Fruit fly (Drosophila melanogaster) whole organism, prepupa: Measurements from ENCODE around the gene fng.
A peak's percentile ranks its signal among the peaks of the same experiment; 100 is the strongest.

Experiments
- Blimp-1 ChIP-seq: fragments of 200-800 bp; sonication (Bioruptor generic); optimal IDR thresholded peaks from 3 replicates; lab custom pipeline; 2017; ENCODE audit warnings: missing biosample characterization, missing genetic modification characterization, mild to moderate bottlenecking, moderate library complexity, missing genetic modification reagents
- CG10631 ChIP-seq: fragments of 200-800 bp; sonication (Bioruptor generic); optimal IDR thresholded peaks from 2 replicates; lab custom pipeline; 2016; ENCODE audit warnings: missing biosample characterization, missing genetic modification characterization
- CG11294 ChIP-seq: fragments of 200-800 bp; sonication (Bioruptor generic); IDR thresholded peaks from 2 replicates; pipeline ENCODE4 v1.3.6; 2022; ENCODE audit warnings: missing biosample characterization, missing genetic modification characterization
- CG11762 ChIP-seq: fragments of 200-800 bp; sonication (Bioruptor generic); optimal IDR thresholded peaks from 3 replicates; lab custom pipeline; 2016; ENCODE audit warnings: missing biosample characterization, missing genetic modification characterization; ENCODE audit not compliant: insufficient read depth
- CG11902 ChIP-seq: fragments of 200-800 bp; sonication (Bioruptor generic); optimal IDR thresholded peaks from 3 replicates; lab custom pipeline; 2016; ENCODE audit warnings: missing biosample characterization, missing genetic modification characterization
- CG15336 ChIP-seq: fragments of 200-800 bp; sonication (Bioruptor generic); IDR thresholded peaks from 2 replicates; pipeline ENCODE4 v1.3.6; 2022; ENCODE audit warnings: missing biosample characterization, missing genetic modification characterization
- CG16779 ChIP-seq: fragments of 200-800 bp; sonication (Bioruptor generic); optimal IDR thresholded peaks from 3 replicates; lab custom pipeline; 2017; ENCODE audit warnings: missing biosample characterization, mild to moderate bottlenecking, missing genetic modification characterization
- CG3032 ChIP-seq: fragments of 200-800 bp; optimal IDR thresholded peaks from 2 replicates; lab custom pipeline; 2019; ENCODE audit warnings: missing biosample characterization, mild to moderate bottlenecking, missing genetic modification characterization, moderate library complexity
- CG34406 ChIP-seq: fragments of 200-800 bp; sonication (Bioruptor generic); optimal IDR thresholded peaks from 3 replicates; lab custom pipeline; 2016; ENCODE audit warnings: missing biosample characterization, missing genetic modification characterization
- CG3919 ChIP-seq: fragments of 200-800 bp; sonication (Bioruptor generic); optimal IDR thresholded peaks from 3 replicates; lab custom pipeline; 2016; ENCODE audit warnings: missing biosample characterization, missing genetic modification characterization
- CG4318 ChIP-seq: fragments of 200-800 bp; sonication (Bioruptor generic); optimal IDR thresholded peaks from 3 replicates; lab custom pipeline; 2017; ENCODE audit warnings: missing biosample characterization, mild to moderate bottlenecking, missing genetic modification characterization
- CG6163 ChIP-seq: fragments of 200-800 bp; sonication (Bioruptor generic); IDR thresholded peaks from 3 replicates; pipeline ENCODE4 v1.3.6; 2022; ENCODE audit warnings: missing biosample characterization, missing genetic modification characterization
- CG6276 ChIP-seq: fragments of 200-800 bp; sonication (Bioruptor generic); optimal IDR thresholded peaks from 2 replicates; lab custom pipeline; 2017; ENCODE audit warnings: missing biosample characterization, mild to moderate bottlenecking, missing genetic modification characterization
- CG6792 ChIP-seq: fragments of 200-800 bp; sonication (Bioruptor generic); optimal IDR thresholded peaks from 3 replicates; lab custom pipeline; 2016; ENCODE audit warnings: missing biosample characterization, missing genetic modification characterization
- CG6854 ChIP-seq: fragments of 200-800 bp; sonication (Bioruptor generic); optimal IDR thresholded peaks from 2 replicates; lab custom pipeline; 2017; ENCODE audit warnings: missing biosample characterization, mild to moderate bottlenecking, missing genetic modification characterization
- CG8119 ChIP-seq: fragments of 200-800 bp; sonication (Bioruptor generic); IDR thresholded peaks from 3 replicates; pipeline ENCODE4 v1.3.6; 2022; ENCODE audit warnings: missing biosample characterization, missing genetic modification characterization
- CG8632 ChIP-seq: fragments of 200-800 bp; sonication (Bioruptor generic); optimal IDR thresholded peaks from 3 replicates; lab custom pipeline; 2016; ENCODE audit warnings: missing biosample characterization, missing genetic modification characterization
- CG9139 ChIP-seq: fragments of 200-800 bp; sonication (Bioruptor generic); optimal IDR thresholded peaks from 3 replicates; lab custom pipeline; 2017; ENCODE audit warnings: missing biosample characterization, mild to moderate bottlenecking, missing genetic modification characterization
- Eip75B ChIP-seq: fragments of 200-800 bp; sonication (Bioruptor generic); optimal IDR thresholded peaks from 3 replicates; lab custom pipeline; 2016; ENCODE audit warnings: missing biosample characterization, missing genetic modification characterization
- Eip78C ChIP-seq: fragments of 200-800 bp; sonication (Bioruptor generic); peaks from one replicate; lab custom pipeline; 2016; ENCODE audit warnings: missing biosample characterization, missing genetic modification characterization
- Eip93F ChIP-seq: fragments of 200-800 bp; sonication (Bioruptor generic); optimal IDR thresholded peaks from 2 replicates; lab custom pipeline; 2016; ENCODE audit warnings: missing biosample characterization, mild to moderate bottlenecking, missing genetic modification characterization
- Ets21C ChIP-seq: fragments of 200-800 bp; sonication (Bioruptor generic); optimal IDR thresholded peaks from 3 replicates; lab custom pipeline; 2016; ENCODE audit warnings: missing biosample characterization, missing genetic modification characterization
- Ets96B ChIP-seq: fragments of 200-800 bp; optimal IDR thresholded peaks from 2 replicates; lab custom pipeline; 2019; ENCODE audit warnings: missing biosample characterization, mild to moderate bottlenecking, missing genetic modification characterization, moderate library complexity
- Gug ChIP-seq: fragments of 200-800 bp; sonication (Bioruptor generic); IDR thresholded peaks from 2 replicates; pipeline ENCODE4 v1.3.6; 2022; ENCODE audit warnings: missing biosample characterization, missing genetic modification characterization
- Hr38 ChIP-seq: sonication (Bioruptor generic); optimal IDR thresholded peaks from 2 replicates; lab custom pipeline; 2016; ENCODE audit warnings: missing biosample characterization, missing genetic modification characterization
- Hr39 ChIP-seq: fragments of 200-800 bp; sonication (Bioruptor generic); optimal IDR thresholded peaks from 2 replicates; lab custom pipeline; 2016; ENCODE audit warnings: missing biosample characterization, missing genetic modification characterization
- Hr4 ChIP-seq: fragments of 200-800 bp; sonication (Bioruptor generic); optimal IDR thresholded peaks from 3 replicates; lab custom pipeline; 2016; ENCODE audit warnings: missing biosample characterization, missing genetic modification characterization
- Lpt ChIP-seq: fragments of 200-800 bp; sonication (Bioruptor generic); optimal IDR thresholded peaks from 3 replicates; lab custom pipeline; 2016; ENCODE audit warnings: missing biosample characterization, missing genetic modification characterization
- Met ChIP-seq: fragments of 200-800 bp; sonication (Bioruptor generic); optimal IDR thresholded peaks from 3 replicates; lab custom pipeline; 2016; ENCODE audit warnings: missing biosample characterization, missing genetic modification characterization
- OdsH ChIP-seq: fragments of 200-800 bp; sonication (Bioruptor generic); optimal IDR thresholded peaks from 3 replicates; lab custom pipeline; 2016; ENCODE audit warnings: missing biosample characterization, missing genetic modification characterization
- Sox102F ChIP-seq: fragments of 200-800 bp; sonication (Bioruptor generic); optimal IDR thresholded peaks from 2 replicates; lab custom pipeline; 2016; ENCODE audit warnings: missing biosample characterization, mild to moderate bottlenecking, missing genetic modification characterization
- Sox14 ChIP-seq: fragments of 200-800 bp; sonication (Bioruptor generic); optimal IDR thresholded peaks from 3 replicates; lab custom pipeline; 2016; ENCODE audit warnings: missing biosample characterization, missing genetic modification characterization
- achi ChIP-seq: fragments of 200-800 bp; sonication (Bioruptor generic); optimal IDR thresholded peaks from 3 replicates; lab custom pipeline; 2016; ENCODE audit warnings: missing biosample characterization, missing genetic modification characterization
- acj6 ChIP-seq: fragments of 200-800 bp; sonication (Bioruptor generic); optimal IDR thresholded peaks from 3 replicates; lab custom pipeline; 2016; ENCODE audit warnings: missing biosample characterization, missing genetic modification characterization
- dac ChIP-seq: fragments of 200-800 bp; sonication (Bioruptor generic); optimal IDR thresholded peaks from 2 replicates; lab custom pipeline; 2017; ENCODE audit warnings: missing biosample characterization, mild to moderate bottlenecking, missing genetic modification characterization
- dsx ChIP-seq: fragments of 200-800 bp; optimal IDR thresholded peaks from 3 replicates; lab custom pipeline; 2019; ENCODE audit warnings: missing biosample characterization, mild to moderate bottlenecking, missing genetic modification characterization, moderate library complexity; ENCODE audit not compliant: poor library complexity, severe bottlenecking
- eg ChIP-seq: fragments of 200-800 bp; sonication (Bioruptor generic); IDR thresholded peaks from 3 replicates; pipeline ENCODE4 v1.3.6; 2022; ENCODE audit warnings: missing biosample characterization, missing genetic modification characterization
- esn ChIP-seq: fragments of 200-800 bp; sonication (Bioruptor generic); optimal IDR thresholded peaks from 2 replicates; lab custom pipeline; 2016; ENCODE audit warnings: missing biosample characterization, mild to moderate bottlenecking, missing genetic modification characterization, moderate library complexity
- fd59A ChIP-seq: fragments of 200-800 bp; sonication (Bioruptor generic); optimal IDR thresholded peaks from 2 replicates; lab custom pipeline; 2017; ENCODE audit warnings: missing biosample characterization, mild to moderate bottlenecking, missing genetic modification characterization, missing genetic modification reagents
- fd85E ChIP-seq: fragments of 200-800 bp; sonication (Bioruptor generic); optimal IDR thresholded peaks from 3 replicates; lab custom pipeline; 2016; ENCODE audit warnings: missing biosample characterization, missing genetic modification characterization
- fkh ChIP-seq: fragments of 200-800 bp; sonication (Bioruptor generic); optimal IDR thresholded peaks from 3 replicates; lab custom pipeline; 2017; ENCODE audit warnings: missing biosample characterization, mild to moderate bottlenecking, missing genetic modification characterization, moderate library complexity
- lz ChIP-seq: fragments of 200-800 bp; sonication (Bioruptor generic); optimal IDR thresholded peaks from 3 replicates; lab custom pipeline; 2016; ENCODE audit warnings: missing biosample characterization, missing genetic modification characterization
- net ChIP-seq: fragments of 200-800 bp; sonication (Bioruptor generic); optimal IDR thresholded peaks from 3 replicates; lab custom pipeline; 2016; ENCODE audit warnings: missing biosample characterization, missing genetic modification characterization
- pdm3 ChIP-seq: fragments of 200-800 bp; sonication (Bioruptor generic); optimal IDR thresholded peaks from 3 replicates; lab custom pipeline; 2016; ENCODE audit warnings: missing biosample characterization, missing genetic modification characterization
- salr ChIP-seq, 2 experiments: fragments of 200-800 bp; sonication (Bioruptor generic); optimal IDR thresholded peaks; 3 replicates each; lab custom pipeline; 2016 to 2018; ENCODE audit warnings: missing biosample characterization in 2 of 2, missing genetic modification characterization in 2 of 2, mild to moderate bottlenecking in 1 of 2
- spab ChIP-seq: fragments of 200-800 bp; sonication (Bioruptor generic); optimal IDR thresholded peaks from 2 replicates; lab custom pipeline; 2017; ENCODE audit warnings: missing biosample characterization, mild to moderate bottlenecking, missing genetic modification characterization, missing genetic modification reagents
- ss ChIP-seq, 2 experiments: fragments of 200-800 bp; sonication (Bioruptor generic); optimal IDR thresholded peaks; 2 replicates in 1 of 2; 3 replicates in 1 of 2; lab custom pipeline; 2017 to 2018; ENCODE audit warnings: mild to moderate bottlenecking in 2 of 2, missing biosample characterization in 2 of 2, missing genetic modification characterization in 2 of 2, moderate library complexity in 1 of 2
- svp ChIP-seq: fragments of 200-800 bp; sonication (Bioruptor generic); peaks from one replicate; lab custom pipeline; 2016; ENCODE audit warnings: missing biosample characterization, missing genetic modification characterization
- topi ChIP-seq: fragments of 200-800 bp; sonication (Bioruptor generic); optimal IDR thresholded peaks from 3 replicates; lab custom pipeline; 2016; ENCODE audit warnings: missing biosample characterization, missing genetic modification characterization
- vri ChIP-seq: fragments of 200-800 bp; sonication (Bioruptor generic); optimal IDR thresholded peaks from 3 replicates; lab custom pipeline; 2016; ENCODE audit warnings: missing biosample characterization, mild to moderate bottlenecking, missing genetic modification characterization

fng gene

DNA sequence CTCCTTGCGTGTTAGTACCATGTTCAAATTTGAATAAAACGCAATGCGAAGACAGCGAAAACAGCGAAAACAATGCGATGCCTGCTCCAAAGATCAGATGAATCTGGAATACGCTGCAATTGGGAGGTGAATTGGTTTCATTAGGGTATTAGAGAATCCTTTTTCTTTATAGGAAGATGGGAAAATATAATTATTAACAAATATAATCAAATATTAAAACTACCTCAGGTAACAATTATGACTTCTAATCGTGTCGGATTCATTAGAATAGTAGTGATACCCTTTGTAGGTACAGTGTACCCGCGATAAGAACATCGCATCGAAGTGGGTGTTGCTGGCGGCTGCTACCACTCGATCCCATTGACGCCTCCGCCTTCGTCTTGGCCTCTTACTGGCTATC, 38.6 kb upstream of the fng start (continued):
- TF ChIP-seq acj6 (GFP tag; lab: Kevin White, UChicago), result peak; percentile 47
- TF ChIP-seq vri (GFP tag; lab: Kevin White, UChicago), result no peak
- TF ChIP-seq achi (GFP tag; lab: Kevin White, UChicago), result peak; percentile 49
- peak; percentile 59 for TF ChIP-seq CG10631 (GFP tag; lab: Kevin White, UChicago)

dm6 chr3L:20986929-20987363, 37.6 kb upstream of the fng start:
- TF ChIP-seq CG11762 (GFP tag; lab: Kevin White, UChicago) (peak; percentile 71), CG6163 (GFP tag; lab: Robert Waterston, UW) (no peak), OdsH (GFP tag; lab: Kevin White, UChicago) (peak; percentile 79), CG15336 (peak; percentile 78), svp (GFP tag; lab: Kevin White, UChicago) (peak; percentile 69), pdm3 (GFP tag; lab: Kevin White, UChicago) (peak; percentile 49), spab (GFP tag; lab: Kevin White, UChicago) (peak; percentile 75), Eip93F (GFP tag; lab: Kevin White, UChicago) (no peak), Eip78C (peak; percentile 93), CG11294 (GFP tag; lab: Robert Waterston, UW) (peak; percentile 23; the same call in 1 of the 2 replicates), fd59A (peak; percentile 31), Ets21C (GFP tag; lab: Kevin White, UChicago) (no peak), salr (GFP tag; optimal IDR thresholded peaks at IDR 0.05; lab: Kevin White, UChicago) (peak; percentile 8 to 96), CG3032 (tag; lab: Kevin White, UChicago) (peak; percentile 86), topi (peak; percentile 19), Sox102F (GFP tag; lab: Kevin White, UChicago) (no peak), CG3919 (GFP tag; lab: Kevin White, UChicago) (peak; percentile 79), CG8119 (peak; percentile 80), CG11902 (peak; percentile 34), esn (peak; percentile 67), achi (GFP tag; lab: Kevin White, UChicago) (peak; percentile 80), Sox14 (GFP tag; lab: Kevin White, UChicago) (peak; percentile 22), Hr38 (no peak), dac (GFP tag; lab: Kevin White, UChicago) (peak; percentile 50), CG16779 (tag; lab: Kevin White, UChicago) (peak; percentile 65), CG6792 (GFP tag; lab: Kevin White, UChicago) (peak; percentile 63), eg (GFP tag; lab: Robert Waterston, UW) (peak; percentile 57; the same call in 2 of the 3 replicates), CG8632 (peak; percentile 81), CG10631 (GFP tag; lab: Kevin White, UChicago) (peak; percentile 85), dsx (GFP tag; lab: Kevin White, UChicago) (peak; percentile 80), Eip75B (GFP tag; lab: Kevin White, UChicago) (peak; percentile 45), CG6854 (no peak), Hr4 (GFP tag; lab: Kevin White, UChicago) (peak; percentile 73), Ets96B (tag; lab: Kevin White, UChicago) (peak; percentile 84), lz (peak; percentile 5), Hr39 (GFP tag; lab: Kevin White, UChicago) (peak; percentile 5), fkh (GFP tag; lab: Kevin White, UChicago) (no peak), Met (GFP tag; lab: Kevin White, UChicago) (peak; percentile 26), fd85E (GFP tag; lab: Kevin White, UChicago) (no peak), CG4318 (GFP tag; lab: Kevin White, UChicago) (peak; percentile 91), Gug (GFP tag; lab: Robert Waterston, UW) (peak; percentile 54), CG34406 (GFP tag; lab: Kevin White, UChicago) (peak; percentile 76), ss (GFP tag; optimal IDR thresholded peaks at IDR 0.05; lab: Kevin White, UChicago) (peak; percentile 64 to 86), net (peak; percentile 56), Blimp-1 (GFP tag; lab: Kevin White, UChicago) (peak; percentile 29), Lpt (GFP tag; lab: Kevin White, UChicago) (peak; percentile 76), CG6276 (GFP tag; lab: Kevin White, UChicago) (peak; percentile 88), CG9139 (GFP tag; lab: Kevin White, UChicago) (peak; percentile 73)
